Worm (Caenorhabditis elegans) whole organism, mixed stage, embryonic: ENCODE data around the gene ZK154.6.

Experiments
- ceh-43 ChIP-seq: fragments of 200-800 bp; sonication (Bioruptor generic); optimal IDR thresholded peaks from 2 replicates; lab custom pipeline; 2018; ENCODE audit warnings: mild to moderate bottlenecking, missing genetic modification characterization, moderate library complexity, missing compliant biosample characterization
- cnd-1 ChIP-seq: fragments of 200-800 bp; sonication (Bioruptor generic); optimal IDR thresholded peaks from 2 replicates; lab custom pipeline; 2018; ENCODE audit warnings: mild to moderate bottlenecking, missing genetic modification characterization, missing compliant biosample characterization
- flh-1 ChIP-seq: fragments of 200-800 bp; sonication (Bioruptor generic); optimal IDR thresholded peaks from 2 replicates; lab custom pipeline; 2018; ENCODE audit warnings: mild to moderate bottlenecking, missing genetic modification characterization, moderate library complexity, missing compliant biosample characterization
- ham-2 ChIP-seq: fragments of 200-800 bp; sonication (Bioruptor generic); optimal IDR thresholded peaks from 2 replicates; lab custom pipeline; 2018; ENCODE audit warnings: mild to moderate bottlenecking, missing genetic modification characterization, missing compliant biosample characterization
- hlh-1 ChIP-seq: fragments of 150-350 bp; optimal IDR thresholded peaks from 2 replicates; lab custom pipeline; 2014; ENCODE audit warnings: missing biosample characterization, missing genetic modification reagents, missing genetic modification characterization
- mep-1 ChIP-seq: fragments of 150-350 bp; optimal IDR thresholded peaks from 2 replicates; lab custom pipeline; 2017; ENCODE audit warnings: missing biosample characterization, missing genetic modification reagents, missing genetic modification characterization, inconsistent platforms
- nhr-12 ChIP-seq: fragments of 150-350 bp; optimal IDR thresholded peaks from 2 replicates; lab custom pipeline; 2014; ENCODE audit warnings: missing biosample characterization, missing genetic modification characterization
- nhr-76 ChIP-seq: sonication (generic microtip); optimal IDR thresholded peaks from 2 replicates; lab custom pipeline; 2017; ENCODE audit warnings: missing biosample characterization, missing genetic modification characterization
- snpc-4 ChIP-seq: fragments of 150-350 bp; optimal IDR thresholded peaks from 2 replicates; lab custom pipeline; 2014; ENCODE audit warnings: missing biosample characterization, missing genetic modification characterization
- unc-39 ChIP-seq: fragments of 150-350 bp; optimal IDR thresholded peaks from 2 replicates; lab custom pipeline; 2014; ENCODE audit warnings: missing biosample characterization, missing genetic modification characterization
- unc-62 ChIP-seq: fragments of 150-350 bp; optimal IDR thresholded peaks from 2 replicates; lab custom pipeline; 2014; ENCODE audit warnings: missing biosample characterization, missing genetic modification reagents, missing genetic modification characterization
- ztf-11 ChIP-seq: fragments of 150-350 bp; optimal IDR thresholded peaks from 2 replicates; lab custom pipeline; 2014; ENCODE audit warnings: missing biosample characterization, missing genetic modification characterization

DNA sequence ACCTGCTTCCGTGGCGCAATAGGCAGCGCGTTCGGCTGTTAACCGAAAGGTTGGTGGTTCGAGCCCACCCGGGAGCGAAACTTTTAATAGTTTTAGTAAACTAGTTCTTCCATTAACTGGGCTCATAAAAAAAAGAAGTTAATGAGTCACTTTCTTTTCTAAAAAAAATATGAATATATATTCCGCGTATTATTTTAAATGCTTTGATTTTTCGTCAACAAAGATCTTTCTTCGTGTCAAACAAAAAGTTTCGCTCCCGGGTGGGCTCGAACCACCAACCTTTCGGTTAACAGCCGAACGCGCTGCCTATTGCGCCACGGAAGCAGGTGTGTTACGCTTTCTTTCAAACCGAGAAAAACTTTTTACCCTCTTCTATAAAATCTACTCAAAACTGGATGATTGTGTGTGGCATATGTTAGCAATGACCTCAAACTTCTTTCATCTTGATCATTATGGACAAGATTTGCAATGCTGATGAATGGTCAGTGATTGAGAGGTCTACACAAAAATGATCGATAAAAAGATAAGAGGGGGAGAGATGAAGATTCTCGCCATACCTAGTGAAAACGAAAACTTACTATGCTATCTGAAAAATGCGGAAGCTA lies 19.5 kb downstream of the ZK154.6 start:
- TF ChIP-seq cnd-1 (no peak), nhr-76 (tag; lab: Kevin White, UChicago) (no peak), snpc-4 (no peak), mep-1 (no peak), unc-62 (GFP tag; lab: Kevin White, UChicago) (no peak), unc-39 (no peak), ham-2 (GFP tag; lab: Kevin White, UChicago) (no peak), ceh-43 (GFP tag; lab: Kevin White, UChicago) (no peak), flh-1 (GFP tag; lab: Kevin White, UChicago) (no peak), hlh-1 (no peak), ztf-11 (tag; lab: Kevin White, UChicago) (no peak), nhr-12 (tag; lab: Kevin White, UChicago) (no peak)
